Fruit fly (Drosophila melanogaster) whole organism, embryonic: ENCODE results near the gene CG16984.

Source experiments
- ATbp ChIP-seq: fragments of 200-800 bp; sonication (Bioruptor generic); optimal IDR thresholded peaks from 2 replicates; lab custom pipeline; 2017; ENCODE audit warnings: missing biosample characterization, mild to moderate bottlenecking, missing genetic modification characterization, missing genetic modification reagents
- Bdp1 ChIP-seq: fragments of 200-800 bp; sonication (Bioruptor generic); optimal IDR thresholded peaks from 3 replicates; lab custom pipeline; 2016; ENCODE audit warnings: missing biosample characterization, missing genetic modification characterization
- C15 ChIP-seq: fragments of 200-800 bp; sonication (Bioruptor generic); IDR thresholded peaks from 3 replicates; pipeline ENCODE4 v1.3.6; 2022; ENCODE audit warnings: missing biosample characterization, missing genetic modification characterization
- CG1024 ChIP-seq: fragments of 200-800 bp; sonication (Bioruptor generic); IDR thresholded peaks from 2 replicates; pipeline ENCODE4 v1.3.6; 2022; ENCODE audit warnings: missing biosample characterization, missing genetic modification characterization
- CG11398 ChIP-seq: fragments of 200-800 bp; sonication (Bioruptor generic); optimal IDR thresholded peaks from 2 replicates; lab custom pipeline; 2016; ENCODE audit warnings: missing biosample characterization, missing genetic modification characterization
- CG12391 ChIP-seq: fragments of 200-800 bp; sonication (Bioruptor generic); optimal IDR thresholded peaks from 3 replicates; lab custom pipeline; 2018; ENCODE audit warnings: missing biosample characterization, mild to moderate bottlenecking, missing genetic modification characterization, moderate library complexity
- CG12769 ChIP-seq: fragments of 200-800 bp; sonication (Bioruptor generic); optimal IDR thresholded peaks from 2 replicates; lab custom pipeline; 2019; ENCODE audit warnings: missing biosample characterization, mild to moderate bottlenecking, missing genetic modification characterization, moderate library complexity
- CG1529 ChIP-seq: fragments of 200-800 bp; sonication (Bioruptor generic); optimal IDR thresholded peaks from 3 replicates; lab custom pipeline; 2018; ENCODE audit warnings: missing biosample characterization, missing genetic modification characterization
- CG16779 ChIP-seq: fragments of 200-800 bp; sonication (Bioruptor generic); IDR thresholded peaks from 2 replicates; pipeline ENCODE4 v1.3.6; 2022; ENCODE audit warnings: missing biosample characterization, missing genetic modification characterization
- CG18011 ChIP-seq: fragments of 200-800 bp; sonication (Bioruptor generic); optimal IDR thresholded peaks from 2 replicates; lab custom pipeline; 2017; ENCODE audit warnings: missing biosample characterization, missing genetic modification characterization, mild to moderate bottlenecking, moderate library complexity, missing genotype
- CG18476 ChIP-seq: fragments of 200-800 bp; sonication (Bioruptor generic); optimal IDR thresholded peaks from 2 replicates; lab custom pipeline; 2016; ENCODE audit warnings: missing biosample characterization, mild to moderate bottlenecking, missing genetic modification characterization
- CG32532 ChIP-seq: fragments of 200-800 bp; sonication (Bioruptor generic); IDR thresholded peaks from 2 replicates; pipeline ENCODE4 v1.3.6; 2022; ENCODE audit warnings: missing biosample characterization, missing genetic modification characterization
- CG6813 ChIP-seq: fragments of 200-800 bp; sonication (Bioruptor generic); optimal IDR thresholded peaks from 2 replicates; lab custom pipeline; 2017; ENCODE audit warnings: missing biosample characterization, missing genetic modification characterization, mild to moderate bottlenecking, moderate library complexity, missing genetic modification reagents
- CG7556 ChIP-seq: fragments of 200-800 bp; sonication (Bioruptor generic); optimal IDR thresholded peaks from 2 replicates; lab custom pipeline; 2017; ENCODE audit warnings: missing biosample characterization, mild to moderate bottlenecking, missing genetic modification characterization
- CG8944 ChIP-seq: fragments of 200-800 bp; sonication (Bioruptor generic); optimal IDR thresholded peaks from 3 replicates; lab custom pipeline; 2016; ENCODE audit warnings: missing biosample characterization, missing genetic modification characterization
- CG9609 ChIP-seq: fragments of 200-800 bp; sonication (Bioruptor generic); optimal IDR thresholded peaks from 3 replicates; lab custom pipeline; 2016; ENCODE audit warnings: missing biosample characterization, missing genetic modification characterization
- Chrac-16 ChIP-seq: fragments of 200-800 bp; sonication (Bioruptor generic); optimal IDR thresholded peaks from 3 replicates; lab custom pipeline; 2016; ENCODE audit warnings: missing biosample characterization, missing genetic modification characterization
- Deaf1 ChIP-seq: fragments of 200-800 bp; optimal IDR thresholded peaks from 3 replicates; lab custom pipeline; 2019; ENCODE audit warnings: missing biosample characterization, mild to moderate bottlenecking, missing genetic modification characterization, moderate library complexity
- Doc3 ChIP-seq: fragments of 200-800 bp; sonication (Bioruptor generic); IDR thresholded peaks from 3 replicates; pipeline ENCODE4 v1.3.6; 2022; ENCODE audit warnings: missing biosample characterization, missing genetic modification characterization; ENCODE audit not compliant: partially characterized antibody
- Dp ChIP-seq: fragments of 200-800 bp; sonication (Bioruptor generic); optimal IDR thresholded peaks from 2 replicates; lab custom pipeline; 2018; ENCODE audit warnings: missing biosample characterization, mild to moderate bottlenecking, missing genetic modification characterization, moderate library complexity
- E2f1 ChIP-seq: fragments of 200-800 bp; sonication (Bioruptor generic); IDR thresholded peaks from 2 replicates; pipeline ENCODE4 v1.3.6; 2022; ENCODE audit warnings: missing biosample characterization, missing genetic modification characterization
- HHEX ChIP-seq: fragments of 200-800 bp; sonication (Bioruptor generic); optimal IDR thresholded peaks from 3 replicates; lab custom pipeline; 2017; ENCODE audit warnings: missing biosample characterization, mild to moderate bottlenecking, missing genetic modification characterization, missing genetic modification reagents
- Hand ChIP-seq: fragments of 200-800 bp; sonication (Bioruptor generic); optimal IDR thresholded peaks from 2 replicates; lab custom pipeline; 2017; ENCODE audit warnings: mild to moderate bottlenecking, missing biosample characterization, missing genetic modification reagents, missing genetic modification characterization
- Hsf ChIP-seq: fragments of 200-800 bp; sonication (Bioruptor generic); optimal IDR thresholded peaks from 3 replicates; lab custom pipeline; 2016; ENCODE audit warnings: missing biosample characterization, missing genetic modification characterization
- Jarid2 ChIP-seq: fragments of 200-800 bp; sonication (Bioruptor generic); optimal IDR thresholded peaks from 3 replicates; lab custom pipeline; 2017; ENCODE audit warnings: mild to moderate bottlenecking, missing biosample characterization, missing genetic modification reagents, missing genetic modification characterization
- Lim3 ChIP-seq: fragments of 200-800 bp; sonication (Bioruptor generic); IDR thresholded peaks from 2 replicates; pipeline ENCODE4 v1.3.6; 2022; ENCODE audit warnings: missing biosample characterization, missing genetic modification characterization
- NK7.1 ChIP-seq: fragments of 200-800 bp; sonication (Bioruptor generic); optimal IDR thresholded peaks from 3 replicates; lab custom pipeline; 2016; ENCODE audit warnings: missing biosample characterization, missing genetic modification characterization
- Opbp ChIP-seq: fragments of 200-800 bp; sonication (Bioruptor generic); IDR thresholded peaks from 3 replicates; pipeline ENCODE4 v1.3.6; 2022; ENCODE audit warnings: missing biosample characterization, missing genetic modification characterization; ENCODE audit not compliant: partially characterized antibody
- Sry-β ChIP-seq: fragments of 200-800 bp; sonication (Bioruptor generic); optimal IDR thresholded peaks from 2 replicates; lab custom pipeline; 2018; ENCODE audit warnings: missing biosample characterization, mild to moderate bottlenecking, missing genetic modification characterization, moderate library complexity
- Trl ChIP-seq, 3 experiments: fragments of >200 bp in 2 of 3; fragments of 200-800 bp in 1 of 3; sonication (Bioruptor generic) in 1 of 3; optimal IDR thresholded peaks; 2 replicates in 1 of 3; 3 replicates in 2 of 3; lab custom pipeline; 2016 to 2017; ENCODE audit warnings: missing biosample characterization in 1 of 3, missing genetic modification characterization in 1 of 3
- Xrp1 ChIP-seq: fragments of 200-800 bp; sonication (Bioruptor generic); IDR thresholded peaks from 2 replicates; pipeline ENCODE4 v1.3.6; 2022; ENCODE audit warnings: missing biosample characterization, missing genetic modification characterization
- ac ChIP-seq: fragments of 200-800 bp; sonication (Bioruptor generic); optimal IDR thresholded peaks from 3 replicates; lab custom pipeline; 2017; ENCODE audit warnings: missing biosample characterization, mild to moderate bottlenecking, missing genetic modification characterization
- danr ChIP-seq: fragments of 200-800 bp; sonication (Bioruptor generic); IDR thresholded peaks from 2 replicates; pipeline ENCODE4 v1.3.6; 2022; ENCODE audit warnings: missing biosample characterization, missing genetic modification characterization
- dati ChIP-seq: fragments of 200-800 bp; sonication (Bioruptor generic); IDR thresholded peaks from 2 replicates; pipeline ENCODE4 v1.3.6; 2022; ENCODE audit warnings: missing biosample characterization, missing genetic modification characterization
- dmrt99B ChIP-seq: fragments of 200-800 bp; sonication (Bioruptor generic); optimal IDR thresholded peaks from 2 replicates; lab custom pipeline; 2018; ENCODE audit warnings: missing biosample characterization, mild to moderate bottlenecking, missing genetic modification characterization, moderate library complexity
- emc ChIP-seq: fragments of 200-800 bp; sonication (Bioruptor generic); optimal IDR thresholded peaks from 2 replicates; lab custom pipeline; 2016; ENCODE audit warnings: missing biosample characterization, missing genetic modification characterization
- gt ChIP-seq: fragments of 200-800 bp; sonication (Bioruptor generic); IDR thresholded peaks from 2 replicates; pipeline ENCODE4 v1.3.6; 2022; ENCODE audit warnings: missing biosample characterization, missing genetic modification characterization
- insv ChIP-seq, 2 experiments: fragments of 200-800 bp; sonication (Bioruptor generic); optimal IDR thresholded peaks; 3 replicates each; lab custom pipeline; 2016 to 2018; ENCODE audit warnings: missing biosample characterization in 2 of 2, missing genetic modification characterization in 2 of 2
- inv ChIP-seq: fragments of 200-800 bp; sonication (Bioruptor generic); IDR thresholded peaks from 2 replicates; pipeline ENCODE4 v1.3.6; 2022; ENCODE audit warnings: missing biosample characterization, missing genetic modification characterization; ENCODE audit not compliant: partially characterized antibody
- mam ChIP-seq: fragments of 200-800 bp; sonication (Bioruptor generic); optimal IDR thresholded peaks from 3 replicates; lab custom pipeline; 2016; ENCODE audit warnings: missing biosample characterization, missing genetic modification characterization
- nau ChIP-seq: fragments of 200-800 bp; sonication (Bioruptor generic); optimal IDR thresholded peaks from 3 replicates; lab custom pipeline; 2017; ENCODE audit warnings: missing biosample characterization, mild to moderate bottlenecking, missing genetic modification characterization, missing genetic modification reagents
- peb ChIP-seq: fragments of 200-800 bp; sonication (Bioruptor generic); IDR thresholded peaks from 2 replicates; pipeline ENCODE4 v1.3.6; 2022; ENCODE audit warnings: missing biosample characterization, missing genetic modification characterization
- run ChIP-seq: fragments of 200-800 bp; sonication (Bioruptor generic); optimal IDR thresholded peaks from 3 replicates; lab custom pipeline; 2018; ENCODE audit warnings: missing biosample characterization, mild to moderate bottlenecking, missing genetic modification characterization
- scrt ChIP-seq: fragments of 200-800 bp; sonication (Bioruptor generic); optimal IDR thresholded peaks from 2 replicates; lab custom pipeline; 2018; ENCODE audit warnings: missing biosample characterization, mild to moderate bottlenecking, missing genetic modification characterization, moderate library complexity
- trh ChIP-seq: fragments of 200-800 bp; sonication (Bioruptor generic); optimal IDR thresholded peaks from 2 replicates; lab custom pipeline; 2016; ENCODE audit warnings: missing biosample characterization, missing genetic modification characterization
- unpg ChIP-seq: fragments of 200-800 bp; sonication (Bioruptor generic); optimal IDR thresholded peaks from 3 replicates; lab custom pipeline; 2018; ENCODE audit warnings: missing biosample characterization, mild to moderate bottlenecking, missing genetic modification characterization, moderate library complexity
- usp ChIP-seq: fragments of >200 bp; optimal IDR thresholded peaks from 2 replicates; lab custom pipeline; 2017; ENCODE audit warnings: missing biosample characterization, missing genetic modification characterization
- wor ChIP-seq: fragments of 200-800 bp; sonication (Bioruptor generic); IDR thresholded peaks from 2 replicates; pipeline ENCODE4 v1.3.6; 2022; ENCODE audit warnings: missing biosample characterization, missing genetic modification characterization

CG16984 gene

dm6 chr3L:2586804-2587561, 8.6 kb upstream of the CG16984 start, which contains the start of gene RpL8 (continued):
- peak; percentile 70 for TF ChIP-seq Hand (GFP tag; lab: Kevin White, UChicago)
- peak; percentile 66 for TF ChIP-seq trh (GFP tag; lab: Kevin White, UChicago)
- peak; percentile 30 for TF ChIP-seq run (tag; lab: Kevin White, UChicago)
- TF ChIP-seq Trl (optimal IDR thresholded peaks at IDR 0.05; lab: Kevin White, UChicago), result no peak
- TF ChIP-seq Trl (GFP tag; optimal IDR thresholded peaks at IDR 0.05; lab: Kevin White, UChicago), result peak; percentile 69
- TF ChIP-seq HHEX (GFP tag; lab: Kevin White, UChicago), result peak; percentile 93
- TF ChIP-seq CG18476 (GFP tag; lab: Kevin White, UChicago), result peak; percentile 35
- peak; percentile 71 for TF ChIP-seq CG18011 (GFP tag; lab: Kevin White, UChicago)
- peak; percentile 35 for TF ChIP-seq CG7556 (GFP tag; lab: Kevin White, UChicago)
- peak; percentile 75 for TF ChIP-seq CG16779 (GFP tag; lab: Robert Waterston, UW)
- no peak for TF ChIP-seq Dp
- TF ChIP-seq Bdp1 (GFP tag; lab: Kevin White, UChicago), result peak; percentile 73
- peak; percentile 51 for TF ChIP-seq Sry-β (GFP tag; lab: Kevin White, UChicago)
- TF ChIP-seq nau, result peak; percentile 88
- peak; percentile 66; the same call in 1 of the 3 replicates for TF ChIP-seq Opbp (GFP tag; lab: Robert Waterston, UW)
- peak; percentile 61 for TF ChIP-seq mam (GFP tag; lab: Kevin White, UChicago)
- peak in 1 of 2 experiments; percentile 93 for TF ChIP-seq insv (GFP tag; optimal IDR thresholded peaks at IDR 0.05; lab: Kevin White, UChicago)
- TF ChIP-seq Lim3 (GFP tag; lab: Robert Waterston, UW), result no peak
- TF ChIP-seq ac (GFP tag; lab: Kevin White, UChicago), result peak; percentile 58
- TF ChIP-seq CG12391, result peak; percentile 78
- peak; percentile 85 for TF ChIP-seq NK7.1 (GFP tag; lab: Kevin White, UChicago)
- peak; percentile 88 for TF ChIP-seq CG1024 (GFP tag; lab: Robert Waterston, UW)
- no peak for TF ChIP-seq danr
- TF ChIP-seq unpg (GFP tag; lab: Kevin White, UChicago), result peak; percentile 80
- no peak for TF ChIP-seq usp
- TF ChIP-seq C15 (GFP tag; lab: Robert Waterston, UW), result 0 out of 3 replicates have a peak, but pooled peaks have one; percentile 55
- peak; percentile 86 for TF ChIP-seq ATbp (GFP tag; lab: Kevin White, UChicago)
- TF ChIP-seq inv (GFP tag; lab: Robert Waterston, UW), result peak; percentile 64
- peak; percentile 61; the same call in 2 of the 3 replicates for TF ChIP-seq Doc3 (GFP tag; lab: Robert Waterston, UW)
- TF ChIP-seq Xrp1 (GFP tag; lab: Robert Waterston, UW), result peak; percentile 46
- TF ChIP-seq wor, result no peak
- TF ChIP-seq emc, result peak; percentile 80
- TF ChIP-seq Hsf, result peak; percentile 78
- peak; percentile 32; the same call in 1 of the 2 replicates for TF ChIP-seq peb
- peak; percentile 65 for TF ChIP-seq Jarid2 (GFP tag; lab: Kevin White, UChicago)
- peak; percentile 77 for TF ChIP-seq E2f1 (GFP tag; lab: Robert Waterston, UW)
- TF ChIP-seq CG6813 (GFP tag; lab: Kevin White, UChicago), result peak; percentile 92
- peak; percentile 83 for TF ChIP-seq scrt (GFP tag; lab: Kevin White, UChicago)
- TF ChIP-seq Deaf1 (tag; lab: Kevin White, UChicago), result peak; percentile 27
- TF ChIP-seq CG8944 (GFP tag; lab: Kevin White, UChicago), result peak; percentile 63
- peak; percentile 79 for TF ChIP-seq CG12769
- peak; percentile 89 for TF ChIP-seq CG32532 (GFP tag; lab: Robert Waterston, UW)
- peak; percentile 59 for TF ChIP-seq dmrt99B (tag; lab: Kevin White, UChicago)
- peak; percentile 74 for TF ChIP-seq CG1529 (GFP tag; lab: Kevin White, UChicago)
- TF ChIP-seq dati (GFP tag; lab: Robert Waterston, UW), result peak; percentile 70; the same call in 1 of the 2 replicates
- TF ChIP-seq Chrac-16, result peak; percentile 66
- peak; percentile 29; the same call in 1 of the 2 replicates for TF ChIP-seq gt (GFP tag; lab: Robert Waterston, UW)
- peak; percentile 80 for TF ChIP-seq CG11398
- peak; percentile 55 for TF ChIP-seq CG9609 (GFP tag; lab: Kevin White, UChicago)
